Comparison of ENCODE assay signal across 1 fruit fly cellular context in the genomic region with DNA sequence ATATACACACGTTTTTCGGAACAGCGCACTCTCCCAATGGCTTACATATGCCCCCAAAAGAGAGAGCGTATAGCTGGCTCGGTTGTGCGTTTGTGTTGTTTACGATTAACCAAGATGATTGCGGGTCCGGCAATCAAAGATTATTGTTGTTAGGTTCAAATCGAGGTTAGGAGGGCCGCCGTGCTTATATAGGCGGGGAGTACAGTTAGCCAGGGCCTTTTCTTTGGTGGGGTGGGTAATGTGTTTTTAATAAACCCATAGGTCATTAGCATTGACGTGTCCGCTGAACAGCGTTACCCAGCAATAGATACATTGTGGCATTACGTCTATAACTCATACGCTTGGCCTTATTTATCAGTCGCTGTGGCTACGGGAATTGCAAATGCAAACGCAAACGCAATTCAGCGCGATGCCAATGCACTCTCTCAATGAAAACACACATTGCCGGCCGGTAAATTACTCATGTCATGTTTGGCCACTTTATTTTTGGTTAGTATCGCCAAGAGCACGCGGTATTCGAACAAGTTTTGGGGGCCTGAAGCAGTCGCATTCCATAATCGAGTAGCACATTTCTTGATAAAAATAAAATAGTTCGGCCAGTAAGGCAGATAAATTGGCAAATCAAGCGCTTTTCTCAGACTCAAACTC.
TF ChIP-seq lines count a peak whose summit lies in the region.

No protein-coding gene starts in this region.

TF ChIP-seq in whole organism, embryonic, 481 proteins besides CTCF, POLR2A, EP300 and RAD21 (continued from another document):
- no peak for TF ChIP-seq CG8290 (GFP tag; optimal IDR thresholded peaks at IDR 0.05; lab: Kevin White, UChicago)
- TF ChIP-seq CG8290 (tag; optimal IDR thresholded peaks at IDR 0.05; lab: Kevin White, UChicago): peak in 1 of 2 experiments; percentile 5
- TF ChIP-seq Trl (optimal IDR thresholded peaks at IDR 0.05; lab: Kevin White, UChicago): peak in 1 of 2 experiments; percentile 45
- TF ChIP-seq Trl (GFP tag; optimal IDR thresholded peaks at IDR 0.05; lab: Kevin White, UChicago): no peak
- no peak for TF ChIP-seq Deaf1 (tag; optimal IDR thresholded peaks at IDR 0.05; lab: Kevin White, UChicago)
- no peak for TF ChIP-seq CG13894 (tag; optimal IDR thresholded peaks at IDR 0.05; lab: Kevin White, UChicago)
- peak; percentile 89 for TF ChIP-seq sd (tag; optimal IDR thresholded peaks at IDR 0.05; lab: Kevin White, UChicago)
- TF ChIP-seq knrl (GFP tag; IDR thresholded peaks at IDR 0.05; lab: Robert Waterston, UW; ENCODE audit: partially characterized antibody): no peak
- no peak for TF ChIP-seq CG30020 (tag; optimal IDR thresholded peaks at IDR 0.05; lab: Kevin White, UChicago)
- TF ChIP-seq CG11247 (GFP tag; IDR thresholded peaks at IDR 0.05; lab: Robert Waterston, UW): no peak
- TF ChIP-seq CG7928 (GFP tag; optimal IDR thresholded peaks at IDR 0.05; lab: Kevin White, UChicago): no peak
- TF ChIP-seq CG5245 (GFP tag; optimal IDR thresholded peaks at IDR 0.05; lab: Kevin White, UChicago): no peak
- TF ChIP-seq z (GFP tag; IDR thresholded peaks at IDR 0.05; lab: Robert Waterston, UW): no peak
- TF ChIP-seq lilli (GFP tag; optimal IDR thresholded peaks at IDR 0.05; lab: Kevin White, UChicago): no peak
- TF ChIP-seq CG4730 (GFP tag; IDR thresholded peaks at IDR 0.05; lab: Robert Waterston, UW): no peak
- no peak for TF ChIP-seq CG17802 (tag; optimal IDR thresholded peaks at IDR 0.05; lab: Kevin White, UChicago)
- no peak for TF ChIP-seq CG12744 (GFP tag; optimal IDR thresholded peaks at IDR 0.05; lab: Kevin White, UChicago)
- no peak for TF ChIP-seq CG15601 (tag; optimal IDR thresholded peaks at IDR 0.05; lab: Kevin White, UChicago)
- no peak for TF ChIP-seq CG17912 (GFP tag; optimal IDR thresholded peaks at IDR 0.05; lab: Kevin White, UChicago)
- no peak for TF ChIP-seq Rfx (GFP tag; IDR thresholded peaks at IDR 0.05; lab: Robert Waterston, UW)
- TF ChIP-seq Sin3A (optimal IDR thresholded peaks at IDR 0.05; lab: Kevin White, UChicago): no peak
- no peak for TF ChIP-seq Mrtf (GFP tag; IDR thresholded peaks at IDR 0.05; lab: Robert Waterston, UW)
- no peak for TF ChIP-seq ttk (GFP tag; IDR thresholded peaks at IDR 0.05; lab: Robert Waterston, UW)
- peak; percentile 69 for TF ChIP-seq bigmax (GFP tag; optimal IDR thresholded peaks at IDR 0.05; lab: Kevin White, UChicago)
- no peak for TF ChIP-seq Fer2 (tag; optimal IDR thresholded peaks at IDR 0.05; lab: Kevin White, UChicago)
- no peak for TF ChIP-seq bcd (GFP tag; optimal IDR thresholded peaks at IDR 0.05; lab: Kevin White, UChicago)
- TF ChIP-seq br (optimal IDR thresholded peaks at IDR 0.05; lab: Kevin White, UChicago): no peak
- TF ChIP-seq grn (GFP tag; optimal IDR thresholded peaks at IDR 0.05; lab: Kevin White, UChicago): peak; percentile 45
- peak; percentile 62 for TF ChIP-seq zen (tag; optimal IDR thresholded peaks at IDR 0.05; lab: Kevin White, UChicago)
- TF ChIP-seq Antp (GFP tag; optimal IDR thresholded peaks at IDR 0.05; lab: Kevin White, UChicago): no peak
- peak; percentile 47 for TF ChIP-seq sug (tag; optimal IDR thresholded peaks at IDR 0.05; lab: Kevin White, UChicago)
- TF ChIP-seq CG3281 (GFP tag; optimal IDR thresholded peaks at IDR 0.05; lab: Kevin White, UChicago): no peak
- no peak for TF ChIP-seq org-1 (GFP tag; optimal IDR thresholded peaks at IDR 0.05; lab: Kevin White, UChicago)
- TF ChIP-seq HHEX (GFP tag; optimal IDR thresholded peaks at IDR 0.05; lab: Kevin White, UChicago): no peak
- no peak for TF ChIP-seq Dp (GFP tag; optimal IDR thresholded peaks at IDR 0.05; lab: Kevin White, UChicago)
- peak in 1 of 2 experiments; percentile 21 for TF ChIP-seq Pdp1 (GFP tag; optimal IDR thresholded peaks at IDR 0.05; lab: Kevin White, UChicago)
- TF ChIP-seq hkb (optimal IDR thresholded peaks at IDR 0.05; lab: Kevin White, UChicago): no peak
- no peak for TF ChIP-seq hkb (GFP tag; IDR thresholded peaks at IDR 0.05; lab: Robert Waterston, UW)
- peak in 1 of 2 experiments; percentile 25 for TF ChIP-seq Hr78 (GFP tag; optimal IDR thresholded peaks at IDR 0.05; lab: Kevin White, UChicago)
- no peak for TF ChIP-seq CG7372 (GFP tag; IDR thresholded peaks at IDR 0.05; lab: Robert Waterston, UW)
- no peak for TF ChIP-seq Ets97D (GFP tag; optimal IDR thresholded peaks at IDR 0.05; lab: Kevin White, UChicago)
- no peak for TF ChIP-seq fd64A (GFP tag; optimal IDR thresholded peaks at IDR 0.05; lab: Kevin White, UChicago)
- no peak for TF ChIP-seq CG6791 (GFP tag; IDR thresholded peaks at IDR 0.05; lab: Robert Waterston, UW; ENCODE audit: partially characterized antibody)
- no peak for TF ChIP-seq Dek (tag; optimal IDR thresholded peaks at IDR 0.05; lab: Kevin White, UChicago)
- no peak for TF ChIP-seq CG13123 (GFP tag; optimal IDR thresholded peaks at IDR 0.05; lab: Kevin White, UChicago)
- TF ChIP-seq CG9727 (GFP tag; optimal IDR thresholded peaks at IDR 0.05; lab: Kevin White, UChicago): no peak
- TF ChIP-seq CG11456 (GFP tag; IDR thresholded peaks at IDR 0.05; lab: Robert Waterston, UW): no peak
